Worm (Caenorhabditis elegans): Measurements from ENCODE around the gene btb-19.

btb-19 gene

ce11 chrII:14492592-14493196 is 29.2 kb downstream of the btb-19 start:
- TF ChIP-seq lin-35 (GFP tag; optimal IDR thresholded peaks at IDR 0.05) (peak in 1 of 3 experiments; percentile 15), nfya-1 (tag; optimal IDR thresholded peaks at IDR 0.05; ENCODE audit: borderline replicate concordance, insufficient read depth) (no peak), ama-1 (optimal IDR thresholded peaks at IDR 0.05) (peak; percentile 69), ama-1 (GFP tag; optimal IDR thresholded peaks at IDR 0.05) (no peak), lin-26 (GFP tag; IDR thresholded peaks at IDR 0.05) (0 out of 2 replicates have a peak, but pooled peaks have one; percentile 4), hlh-12 (tag; optimal IDR thresholded peaks at IDR 0.05) (no peak), attf-6 (GFP tag; IDR thresholded peaks at IDR 0.05) (no peak), zim-3 (tag; optimal IDR thresholded peaks at IDR 0.05) (no peak)

- no peak for TF ChIP-seq C06A6.2 (GFP tag; conservative IDR thresholded peaks at IDR 0.05)
- no peak for TF ChIP-seq F23B12.7 (tag; optimal IDR thresholded peaks at IDR 0.05; ENCODE audit: insufficient read depth)
- peak; percentile 24 for TF ChIP-seq ztf-18 (tag; optimal IDR thresholded peaks at IDR 0.05)
- TF ChIP-seq nhr-80 (tag; optimal IDR thresholded peaks at IDR 0.05): peak; percentile 72
- TF ChIP-seq lin-40 (tag; optimal IDR thresholded peaks at IDR 0.05): peak; percentile 5
- no peak for TF ChIP-seq repo-1 (tag; optimal IDR thresholded peaks at IDR 0.05)
Measured at ce11 chrII:14489407-14489806, 32.5 kb downstream of the btb-19 start, which contains the start of gene vnut-1. Gene vnut-1, plus strand, starts transcription at chrII:14489802.

ce11 chrII:14488661-14489060 is 33.3 kb downstream of the btb-19 start, which contains the start of gene usp-14:
Gene usp-14, minus strand, starts transcription at chrII:14488688.
- peak; percentile 44; the same call in 1 of the 2 replicates for TF ChIP-seq D2030.7 (GFP tag; IDR thresholded peaks at IDR 0.05)
- peak; percentile 40; the same call in 1 of the 2 replicates for TF ChIP-seq ceh-100 (GFP tag; IDR thresholded peaks at IDR 0.05)
- no peak; the same call in 1 of the 2 replicates for TF ChIP-seq madf-8 (GFP tag; conservative IDR thresholded peaks at IDR 0.05)
- no peak for TF ChIP-seq egl-44 (GFP tag; IDR thresholded peaks at IDR 0.05)
- no peak for TF ChIP-seq sdz-38 (tag; optimal IDR thresholded peaks at IDR 0.05)
- peak; percentile 74 for TF ChIP-seq attf-5 (GFP tag; optimal IDR thresholded peaks at IDR 0.05)
- peak; percentile 4 for TF ChIP-seq xnd-1 (tag; optimal IDR thresholded peaks at IDR 0.05)
- TF ChIP-seq tlf-1 (GFP tag; optimal IDR thresholded peaks at IDR 0.05): peak; percentile 18
- TF ChIP-seq ztf-18 (tag; optimal IDR thresholded peaks at IDR 0.05): peak; percentile 93
- no peak for TF ChIP-seq unc-62 (GFP tag; optimal IDR thresholded peaks at IDR 0.05)
- TF ChIP-seq F33H1.4 (GFP tag; IDR thresholded peaks at IDR 0.05): 0 out of 2 replicates have a peak, but pooled peaks have one; percentile 30
- peak; percentile 35 for TF ChIP-seq lsl-1 (GFP tag; optimal IDR thresholded peaks at IDR 0.05)
- no peak for TF ChIP-seq F55B11.4 (tag; optimal IDR thresholded peaks at IDR 0.05; ENCODE audit: borderline replicate concordance, insufficient read depth)
- 0 out of 2 replicates have a peak, but pooled peaks have one; percentile 33 for TF ChIP-seq madf-3 (GFP tag; IDR thresholded peaks at IDR 0.05)
- TF ChIP-seq cebp-1 (GFP tag; IDR thresholded peaks at IDR 0.05): peak; percentile 54
- TF ChIP-seq cebp-1 (tag; optimal IDR thresholded peaks at IDR 0.05): peak; percentile 94
- peak; percentile 17 for TF ChIP-seq nhr-80 (tag; optimal IDR thresholded peaks at IDR 0.05)
- no peak for TF ChIP-seq snpc-4 (GFP tag; optimal IDR thresholded peaks at IDR 0.05)
- peak in 3 of 4 experiments; percentile 5 to 44 (median 16) for TF ChIP-seq snpc-4 (tag; optimal IDR thresholded peaks at IDR 0.05)
- peak in 1 of 3 experiments; percentile 81 for TF ChIP-seq lin-35 (GFP tag; optimal IDR thresholded peaks at IDR 0.05)
- peak; percentile 13; the same call in 1 of the 2 replicates for TF ChIP-seq ceh-91 (GFP tag; IDR thresholded peaks at IDR 0.05)
- peak; percentile 76; the same call in 1 of the 2 replicates for TF ChIP-seq B0336.3 (GFP tag; IDR thresholded peaks at IDR 0.05)
- peak; percentile 45 for TF ChIP-seq hmg-1.2 (GFP tag; IDR thresholded peaks at IDR 0.05)
- TF ChIP-seq nfyb-1 (GFP tag; IDR thresholded peaks at IDR 0.05): peak; percentile 66
- peak; percentile 62 for TF ChIP-seq pbrm-1 (GFP tag; IDR thresholded peaks at IDR 0.05)
- TF ChIP-seq mcd-1 (GFP tag; IDR thresholded peaks at IDR 0.05): peak; percentile 78
- TF ChIP-seq repo-1 (tag; optimal IDR thresholded peaks at IDR 0.05): peak; percentile 33
- peak in 1 of 2 experiments; percentile 29 for TF ChIP-seq let-607 (tag; optimal IDR thresholded peaks at IDR 0.05)
- peak; percentile 61 for TF ChIP-seq dox-1 (GFP tag; IDR thresholded peaks at IDR 0.05)
- no peak for TF ChIP-seq aptf-2 (GFP tag; conservative IDR thresholded peaks at IDR 0.05)
- no peak for TF ChIP-seq aptf-3 (GFP tag; IDR thresholded peaks at IDR 0.05)
- peak; percentile 50 for TF ChIP-seq F23B12.7 (tag; optimal IDR thresholded peaks at IDR 0.05; ENCODE audit: insufficient read depth)
- TF ChIP-seq cebp-2 (GFP tag; IDR thresholded peaks at IDR 0.05): no peak
- TF ChIP-seq tbp1 (GFP tag; optimal IDR thresholded peaks at IDR 0.05): peak; percentile 49
- TF ChIP-seq T07F8.4 (tag; optimal IDR thresholded peaks at IDR 0.05): no peak

All from whole organism, young adult.